Worm (Caenorhabditis elegans): ENCODE results near the gene srg-59.

DNA sequence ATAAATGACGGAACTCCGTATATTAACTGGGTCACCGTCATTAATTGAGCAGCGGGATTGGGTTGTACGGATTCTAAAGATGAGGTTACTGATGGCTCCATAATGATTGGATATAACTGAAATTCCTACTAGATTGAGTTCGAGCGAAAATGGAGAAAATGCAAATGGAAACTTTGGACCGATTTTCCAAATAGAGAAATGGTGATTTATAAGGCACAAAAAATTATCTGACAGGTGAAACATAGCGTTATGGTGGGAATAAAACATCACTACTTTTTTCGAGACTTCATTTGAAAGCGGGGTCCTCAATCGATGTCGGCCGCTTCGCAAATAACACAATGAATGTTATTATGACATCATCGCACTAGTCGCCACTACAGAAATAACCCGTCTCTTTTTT is 2.6 kb downstream of the srg-59 start, which contains the start of gene srg-60:
- TF ChIP-seq unc-86 (tag; optimal IDR thresholded peaks at IDR 0.05) (no peak), ama-1 (optimal IDR thresholded peaks at IDR 0.05) (no peak), lin-13 (GFP tag; optimal IDR thresholded peaks at IDR 0.05) (no peak), nhr-12 (tag; optimal IDR thresholded peaks at IDR 0.05) (no peak), fkh-10 (GFP tag; optimal IDR thresholded peaks at IDR 0.05) (no peak), skn-1 (tag; optimal IDR thresholded peaks at IDR 0.05) (no peak), lsy-2 (tag; optimal IDR thresholded peaks at IDR 0.05) (no peak), ceh-90 (tag; optimal IDR thresholded peaks at IDR 0.05) (no peak)

All from whole organism, L1 larva.